Worm (Caenorhabditis elegans) whole organism, late embryonic: ENCODE results near the gene grd-16.

Source experiments
- ama-1 ChIP-seq: fragments of 150-350 bp; optimal IDR thresholded peaks from 2 replicates; lab custom pipeline; 2014
- ceh-2 ChIP-seq: sonication (generic microtip); optimal IDR thresholded peaks from 2 replicates; lab custom pipeline; 2016; ENCODE audit warnings: missing genotype, missing genetic modification characterization, missing compliant biosample characterization
- tbx-7 ChIP-seq: sonication (generic microtip); optimal IDR thresholded peaks from 2 replicates; lab custom pipeline; 2016; ENCODE audit warnings: missing genotype, missing genetic modification characterization, missing compliant biosample characterization

DNA sequence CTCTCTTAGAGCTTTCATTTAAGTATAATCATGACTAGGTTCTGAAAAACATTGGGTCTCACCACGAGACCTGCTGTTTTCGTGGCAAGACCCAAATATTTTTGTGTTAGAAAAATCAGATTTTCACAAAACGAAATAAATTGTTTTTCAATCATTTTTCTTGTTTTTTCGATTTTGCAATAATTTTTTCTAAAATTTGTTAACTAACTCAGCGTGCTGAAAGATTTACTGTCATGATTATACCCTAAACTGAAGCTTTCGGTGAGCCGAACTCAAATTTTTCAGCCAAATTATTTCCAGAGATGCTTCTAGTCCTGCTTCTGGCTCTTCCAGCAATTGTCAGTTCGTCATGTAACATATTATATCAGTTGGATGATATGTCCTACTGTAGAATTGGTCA lies 5.5 kb downstream of the grd-16 start, which contains the start of gene Y69A2AL.2:
- TF ChIP-seq ama-1 (lab: Kevin White, UChicago) (no peak), tbx-7 (tag; lab: Kevin White, UChicago) (no peak), ceh-2 (no peak)
